Worm (Caenorhabditis elegans): ENCODE data around the gene myrf-2.

The myrf-2 gene

ce11 chrX:10204313-10205063, 10.3 kb upstream of the myrf-2 start:
- TF ChIP-seq unc-62 (GFP tag; optimal IDR thresholded peaks at IDR 0.05): peak; percentile 27
- TF ChIP-seq hlh-12 (tag; optimal IDR thresholded peaks at IDR 0.05): no peak
- TF ChIP-seq attf-5 (GFP tag; optimal IDR thresholded peaks at IDR 0.05): no peak
- TF ChIP-seq madf-8 (GFP tag; conservative IDR thresholded peaks at IDR 0.05): no peak

DNA sequence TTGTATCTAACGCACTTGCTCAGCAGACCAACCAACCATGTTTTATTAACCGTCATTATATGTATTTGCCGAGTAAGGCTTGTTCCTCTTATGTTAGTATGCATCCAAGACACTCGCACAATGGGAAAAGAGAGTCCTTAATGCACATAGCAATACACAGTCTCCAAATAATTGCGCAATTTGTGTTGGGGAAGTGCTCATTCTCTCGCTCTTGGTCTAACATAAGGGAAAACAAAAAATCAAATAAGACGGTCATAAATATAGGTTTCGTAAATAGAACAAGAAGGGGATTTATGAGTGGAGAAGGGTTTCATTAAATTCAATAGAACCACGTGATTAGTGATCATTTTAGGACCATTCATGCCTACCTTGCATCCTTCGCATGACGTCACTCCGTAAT, 9.3 kb upstream of the myrf-2 start:
- TF ChIP-seq pbrm-1 (GFP tag; IDR thresholded peaks at IDR 0.05) (no peak), dox-1 (GFP tag; IDR thresholded peaks at IDR 0.05) (no peak), F57A8.1 (GFP tag; optimal IDR thresholded peaks at IDR 0.05) (no peak), athp-1 (tag; optimal IDR thresholded peaks at IDR 0.05) (no peak), F39B2.1 (GFP tag; IDR thresholded peaks at IDR 0.05) (no peak), sdz-38 (tag; optimal IDR thresholded peaks at IDR 0.05) (no peak), K12H6.12 (tag; optimal IDR thresholded peaks at IDR 0.05) (no peak), bed-1 (GFP tag; IDR thresholded peaks at IDR 0.05) (no peak)

- TF ChIP-seq efl-1 (GFP tag; optimal IDR thresholded peaks at IDR 0.05) (no peak), attf-5 (GFP tag; optimal IDR thresholded peaks at IDR 0.05) (no peak), snpc-1.3 (tag; optimal IDR thresholded peaks at IDR 0.05; ENCODE audit: insufficient read depth) (no peak), B0261.1 (tag; optimal IDR thresholded peaks at IDR 0.05) (no peak), ceh-91 (GFP tag; IDR thresholded peaks at IDR 0.05) (no peak), chd-7 (tag; optimal IDR thresholded peaks at IDR 0.05) (no peak), gei-17 (GFP tag; optimal IDR thresholded peaks at IDR 0.05) (no peak), lin-40 (tag; optimal IDR thresholded peaks at IDR 0.05) (no peak), lin-35 (GFP tag; optimal IDR thresholded peaks at IDR 0.05) (no peak), B0019.2 (GFP tag; conservative IDR thresholded peaks at IDR 0.05) (no peak), mcd-1 (GFP tag; IDR thresholded peaks at IDR 0.05) (no peak), F49E8.2 (tag; optimal IDR thresholded peaks at IDR 0.05; ENCODE audit: insufficient read depth) (no peak), F23B12.7 (tag; optimal IDR thresholded peaks at IDR 0.05; ENCODE audit: insufficient read depth) (no peak), C06A6.2 (GFP tag; conservative IDR thresholded peaks at IDR 0.05) (no peak), K12H6.12 (tag; optimal IDR thresholded peaks at IDR 0.05) (no peak), nhr-27 (tag; optimal IDR thresholded peaks at IDR 0.05) (no peak), F52B5.7 (tag; optimal IDR thresholded peaks at IDR 0.05) (no peak), attf-6 (GFP tag; IDR thresholded peaks at IDR 0.05) (no peak), F33H1.4 (GFP tag; IDR thresholded peaks at IDR 0.05) (no peak)
Measured at ce11 chrX:10199202-10199601, 5.0 kb upstream of the myrf-2 start.

DNA sequence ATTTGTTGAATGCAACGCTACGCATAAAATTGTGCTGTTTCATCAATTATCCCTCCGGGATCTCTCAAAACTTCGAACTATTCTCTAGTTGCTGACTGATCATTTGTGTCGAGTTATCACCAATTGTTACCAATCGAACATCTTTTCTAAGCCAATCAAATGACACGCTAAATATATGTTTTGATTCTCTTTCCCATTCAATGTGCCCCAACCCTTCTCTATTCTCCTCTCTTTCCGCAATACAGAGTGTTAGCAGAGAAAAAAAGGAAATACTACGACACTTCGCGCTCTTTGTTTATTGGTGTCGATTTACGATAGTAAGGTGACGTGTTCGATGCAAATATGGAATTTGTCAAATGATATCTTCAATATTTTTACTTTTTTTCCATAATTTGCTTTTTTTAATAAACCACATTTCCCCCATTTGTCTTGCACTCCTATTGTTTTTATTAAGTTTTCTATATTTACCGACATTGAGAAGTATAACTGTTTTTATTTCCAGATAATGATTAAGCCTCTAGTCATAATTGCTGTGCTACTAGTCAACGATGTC, 3.1 kb upstream of the myrf-2 start, which contains the start of gene nucb-1:
Gene nucb-1 (plus strand): TSS at position 503 of the 553 bp plus-strand sequence.
- TF ChIP-seq sea-2 (GFP tag; IDR thresholded peaks at IDR 0.05): no peak
- TF ChIP-seq mes-4 (tag; optimal IDR thresholded peaks at IDR 0.05): no peak
- TF ChIP-seq lin-40 (tag; optimal IDR thresholded peaks at IDR 0.05): peak; percentile 59
- no peak for TF ChIP-seq gei-17 (GFP tag; optimal IDR thresholded peaks at IDR 0.05)
- TF ChIP-seq pha-4 (tag; optimal IDR thresholded peaks at IDR 0.05): no peak
- no peak for TF ChIP-seq K12H6.12 (tag; optimal IDR thresholded peaks at IDR 0.05)
- peak; percentile 94 for TF ChIP-seq attf-3 (GFP tag; conservative IDR thresholded peaks at IDR 0.05)
- TF ChIP-seq Y56A3A.18 (GFP tag; IDR thresholded peaks at IDR 0.05): no peak
- TF ChIP-seq cebp-1 (GFP tag; IDR thresholded peaks at IDR 0.05): no peak
- TF ChIP-seq cebp-1 (tag; optimal IDR thresholded peaks at IDR 0.05): peak; percentile 45
- TF ChIP-seq nfya-1 (tag; optimal IDR thresholded peaks at IDR 0.05; ENCODE audit: borderline replicate concordance, insufficient read depth): no peak
- peak; percentile 87 to 96 for TF ChIP-seq let-607 (tag; optimal IDR thresholded peaks at IDR 0.05)
- TF ChIP-seq unc-62 (GFP tag; optimal IDR thresholded peaks at IDR 0.05): peak; percentile 17
- peak; percentile 34; the same call in 1 of the 2 replicates for TF ChIP-seq hmg-1.2 (GFP tag; IDR thresholded peaks at IDR 0.05)
- TF ChIP-seq attf-5 (GFP tag; optimal IDR thresholded peaks at IDR 0.05): peak; percentile 31
- TF ChIP-seq nhr-80 (tag; optimal IDR thresholded peaks at IDR 0.05): peak; percentile 67
- no peak for TF ChIP-seq F52B5.7 (tag; optimal IDR thresholded peaks at IDR 0.05)

Data from whole organism, young adult.